Fruit fly (Drosophila melanogaster) whole organism, embryonic: ENCODE results near the gene CG17329.

ENCODE experiments used
- Atf6 ChIP-seq: fragments of 200-800 bp; sonication (Bioruptor generic); IDR thresholded peaks from 2 replicates; pipeline ENCODE4 v1.3.6; 2022; ENCODE audit warnings: missing biosample characterization, missing genetic modification characterization
- CG10274 ChIP-seq: fragments of 200-800 bp; sonication (Bioruptor generic); optimal IDR thresholded peaks from 3 replicates; lab custom pipeline; 2017; ENCODE audit warnings: missing biosample characterization, mild to moderate bottlenecking, missing genetic modification characterization
- CG11504 ChIP-seq: fragments of 200-800 bp; sonication (Bioruptor generic); optimal IDR thresholded peaks from 3 replicates; lab custom pipeline; 2019; ENCODE audit warnings: missing biosample characterization, mild to moderate bottlenecking, missing genetic modification characterization, moderate library complexity
- CG12071 ChIP-seq: fragments of 200-800 bp; sonication (Bioruptor generic); optimal IDR thresholded peaks from 3 replicates; lab custom pipeline; 2018; ENCODE audit warnings: missing biosample characterization, mild to moderate bottlenecking, missing genetic modification characterization
- CG12104 ChIP-seq: fragments of 200-800 bp; sonication (Bioruptor generic); optimal IDR thresholded peaks from 3 replicates; lab custom pipeline; 2016; ENCODE audit warnings: missing biosample characterization, missing genetic modification characterization
- CG13123 ChIP-seq: fragments of 200-800 bp; sonication (Bioruptor generic); optimal IDR thresholded peaks from 2 replicates; lab custom pipeline; 2016; ENCODE audit warnings: missing biosample characterization, missing genetic modification characterization
- CG14014 ChIP-seq: fragments of 200-800 bp; sonication (Bioruptor generic); IDR thresholded peaks from 2 replicates; pipeline ENCODE4 v1.3.6; 2022; ENCODE audit warnings: missing biosample characterization, missing genetic modification characterization
- CG15073 ChIP-seq: fragments of 200-800 bp; sonication (Bioruptor generic); optimal IDR thresholded peaks from 2 replicates; lab custom pipeline; 2016; ENCODE audit warnings: missing biosample characterization, missing genetic modification characterization
- CG15514 ChIP-seq: fragments of 200-800 bp; sonication (Bioruptor generic); optimal IDR thresholded peaks from 3 replicates; lab custom pipeline; 2017; ENCODE audit warnings: missing biosample characterization, missing genetic modification characterization, mild to moderate bottlenecking, moderate library complexity, missing genetic modification reagents
- CG15601 ChIP-seq: fragments of 200-800 bp; sonication (Bioruptor generic); optimal IDR thresholded peaks from 3 replicates; lab custom pipeline; 2019; ENCODE audit warnings: missing biosample characterization, mild to moderate bottlenecking, missing genetic modification characterization, moderate library complexity
- CG17328 ChIP-seq: fragments of 200-800 bp; sonication (Bioruptor generic); IDR thresholded peaks from 2 replicates; pipeline ENCODE4 v1.3.6; 2022; ENCODE audit warnings: missing biosample characterization, missing genetic modification characterization
- CG18764 ChIP-seq: fragments of 200-800 bp; sonication (Bioruptor generic); optimal IDR thresholded peaks from 3 replicates; lab custom pipeline; 2016; ENCODE audit warnings: missing biosample characterization, missing genetic modification characterization
- CG30431 ChIP-seq: fragments of 200-800 bp; sonication (Bioruptor generic); optimal IDR thresholded peaks from 2 replicates; lab custom pipeline; 2017; ENCODE audit warnings: missing biosample characterization, missing genetic modification characterization
- CG42726 ChIP-seq: fragments of 200-800 bp; sonication (Bioruptor generic); IDR thresholded peaks from 2 replicates; pipeline ENCODE4 v1.3.6; 2022; ENCODE audit warnings: missing biosample characterization, missing genetic modification characterization; ENCODE audit not compliant: partially characterized antibody
- CG5180 ChIP-seq: fragments of 200-800 bp; sonication (Bioruptor generic); optimal IDR thresholded peaks from 3 replicates; lab custom pipeline; 2017; ENCODE audit warnings: missing biosample characterization, missing genetic modification characterization, mild to moderate bottlenecking, moderate library complexity, missing genetic modification reagents
- CG6254 ChIP-seq: fragments of 200-800 bp; sonication (Bioruptor generic); optimal IDR thresholded peaks from 3 replicates; lab custom pipeline; 2017; ENCODE audit warnings: mild to moderate bottlenecking, missing biosample characterization, missing genetic modification reagents, missing genetic modification characterization
- CG6683 ChIP-seq: fragments of 200-800 bp; sonication (Bioruptor generic); optimal IDR thresholded peaks from 2 replicates; lab custom pipeline; 2017; ENCODE audit warnings: missing biosample characterization, mild to moderate bottlenecking, missing genetic modification characterization, missing genetic modification reagents
- CG6813 ChIP-seq: fragments of 200-800 bp; sonication (Bioruptor generic); optimal IDR thresholded peaks from 2 replicates; lab custom pipeline; 2017; ENCODE audit warnings: missing biosample characterization, missing genetic modification characterization, mild to moderate bottlenecking, moderate library complexity, missing genetic modification reagents
- CG6854 ChIP-seq: fragments of 200-800 bp; sonication (Bioruptor generic); optimal IDR thresholded peaks from 3 replicates; lab custom pipeline; 2017; ENCODE audit warnings: missing biosample characterization, mild to moderate bottlenecking, missing genetic modification characterization
- CG8281 ChIP-seq: fragments of 200-800 bp; sonication (Bioruptor generic); optimal IDR thresholded peaks from 2 replicates; lab custom pipeline; 2018; ENCODE audit warnings: missing biosample characterization, mild to moderate bottlenecking, missing genetic modification characterization, moderate library complexity
- CG8388 ChIP-seq: fragments of 200-800 bp; sonication (Bioruptor generic); optimal IDR thresholded peaks from 2 replicates; lab custom pipeline; 2019; ENCODE audit warnings: missing biosample characterization, mild to moderate bottlenecking, missing genetic modification characterization, moderate library complexity
- CG9609 ChIP-seq: fragments of 200-800 bp; sonication (Bioruptor generic); optimal IDR thresholded peaks from 3 replicates; lab custom pipeline; 2016; ENCODE audit warnings: missing biosample characterization, missing genetic modification characterization
- CG9817 ChIP-seq: fragments of 200-800 bp; sonication (Bioruptor generic); optimal IDR thresholded peaks from 2 replicates; lab custom pipeline; 2018; ENCODE audit warnings: missing biosample characterization, mild to moderate bottlenecking, missing genetic modification characterization, moderate library complexity
- Dip3 ChIP-seq: fragments of 200-800 bp; sonication (Bioruptor generic); optimal IDR thresholded peaks from 3 replicates; lab custom pipeline; 2016; ENCODE audit warnings: missing biosample characterization, missing genetic modification characterization
- H15 ChIP-seq: fragments of 200-800 bp; sonication (Bioruptor generic); IDR thresholded peaks from 3 replicates; pipeline ENCODE4 v1.3.6; 2022; ENCODE audit warnings: missing biosample characterization, missing genetic modification characterization
- Lhr ChIP-seq: fragments of 200-800 bp; sonication (Bioruptor generic); optimal IDR thresholded peaks from 3 replicates; lab custom pipeline; 2017; ENCODE audit warnings: mild to moderate bottlenecking, missing biosample characterization, missing genetic modification reagents, missing genetic modification characterization
- NC2α ChIP-seq: fragments of 200-800 bp; sonication (Bioruptor generic); optimal IDR thresholded peaks from 2 replicates; lab custom pipeline; 2016; ENCODE audit warnings: missing biosample characterization, missing genetic modification characterization
- Nf-YA ChIP-seq: fragments of 200-800 bp; sonication (Bioruptor generic); IDR thresholded peaks from 2 replicates; pipeline ENCODE4 v1.3.6; 2022; ENCODE audit warnings: missing biosample characterization, missing genetic modification characterization
- Oaz ChIP-seq: fragments of 200-800 bp; sonication (Bioruptor generic); IDR thresholded peaks from 2 replicates; pipeline ENCODE4 v1.3.6; 2022; ENCODE audit warnings: missing biosample characterization, missing genetic modification characterization
- abd-A ChIP-seq: fragments of 200-800 bp; sonication (Bioruptor generic); optimal IDR thresholded peaks from 3 replicates; lab custom pipeline; 2019; ENCODE audit warnings: missing biosample characterization, mild to moderate bottlenecking, missing genetic modification characterization, moderate library complexity
- cato ChIP-seq: fragments of 200-800 bp; sonication (Bioruptor generic); optimal IDR thresholded peaks from 2 replicates; lab custom pipeline; 2016; ENCODE audit warnings: missing biosample characterization, missing genetic modification characterization, borderline replicate concordance
- dati ChIP-seq: fragments of 200-800 bp; sonication (Bioruptor generic); IDR thresholded peaks from 2 replicates; pipeline ENCODE4 v1.3.6; 2022; ENCODE audit warnings: missing biosample characterization, missing genetic modification characterization
- dysf ChIP-seq: fragments of 200-800 bp; sonication (Bioruptor generic); IDR thresholded peaks from 3 replicates; pipeline ENCODE4 v1.3.6; 2022; ENCODE audit warnings: missing biosample characterization, missing genetic modification characterization
- fd64A ChIP-seq: fragments of 200-800 bp; sonication (Bioruptor generic); optimal IDR thresholded peaks from 3 replicates; lab custom pipeline; 2018; ENCODE audit warnings: missing biosample characterization, mild to moderate bottlenecking, missing genetic modification characterization
- gem ChIP-seq: fragments of 200-800 bp; sonication (Bioruptor generic); optimal IDR thresholded peaks from 2 replicates; lab custom pipeline; 2019; ENCODE audit warnings: missing biosample characterization, mild to moderate bottlenecking, missing genetic modification characterization, moderate library complexity
- gfzf ChIP-seq: fragments of 200-800 bp; sonication (Bioruptor generic); optimal IDR thresholded peaks from 2 replicates; lab custom pipeline; 2016; ENCODE audit warnings: missing biosample characterization, mild to moderate bottlenecking, missing genetic modification characterization, moderate library complexity
- kah ChIP-seq: fragments of 200-800 bp; sonication (Bioruptor generic); optimal IDR thresholded peaks from 2 replicates; lab custom pipeline; 2018; ENCODE audit warnings: missing biosample characterization, mild to moderate bottlenecking, missing genetic modification characterization
- luna ChIP-seq: fragments of 200-800 bp; sonication (Bioruptor generic); optimal IDR thresholded peaks from 2 replicates; lab custom pipeline; 2016; ENCODE audit warnings: missing biosample characterization, missing genetic modification characterization
- mam ChIP-seq: fragments of 200-800 bp; sonication (Bioruptor generic); optimal IDR thresholded peaks from 3 replicates; lab custom pipeline; 2016; ENCODE audit warnings: missing biosample characterization, missing genetic modification characterization
- nerfin-1 ChIP-seq: fragments of 200-800 bp; sonication (Bioruptor generic); optimal IDR thresholded peaks from 3 replicates; lab custom pipeline; 2019; ENCODE audit warnings: missing biosample characterization, mild to moderate bottlenecking, missing genetic modification characterization, moderate library complexity
- pfk ChIP-seq: fragments of 200-800 bp; sonication (Bioruptor generic); optimal IDR thresholded peaks from 2 replicates; lab custom pipeline; 2018; ENCODE audit warnings: missing biosample characterization, mild to moderate bottlenecking, missing genetic modification characterization, moderate library complexity
- pita ChIP-seq: fragments of 200-800 bp; sonication (Bioruptor generic); optimal IDR thresholded peaks from 2 replicates; lab custom pipeline; 2017; ENCODE audit warnings: missing biosample characterization, mild to moderate bottlenecking, missing genetic modification characterization
- prd ChIP-seq, 3 experiments: fragments of >200 bp in 2 of 3; fragments of 200-800 bp in 1 of 3; sonication (Bioruptor generic) in 1 of 3; optimal IDR thresholded peaks in 2 of 3; IDR thresholded peaks in 1 of 3; 2 replicates in 2 of 3; 3 replicates in 1 of 3; pipeline versions ENCODE4 v1.3.6 to Lab custom; 2017 to 2022; ENCODE audit warnings: missing biosample characterization in 1 of 3, missing genetic modification characterization in 1 of 3
- pzg ChIP-seq: fragments of 200-800 bp; sonication (Bioruptor generic); optimal IDR thresholded peaks from 3 replicates; lab custom pipeline; 2018; ENCODE audit warnings: missing biosample characterization, mild to moderate bottlenecking, missing genetic modification characterization, moderate library complexity
- unc-4 ChIP-seq: fragments of 200-800 bp; sonication (Bioruptor generic); IDR thresholded peaks from 2 replicates; pipeline ENCODE4 v1.3.6; 2022; ENCODE audit warnings: missing biosample characterization, missing genetic modification characterization; ENCODE audit not compliant: partially characterized antibody
- wek ChIP-seq: fragments of 200-800 bp; sonication (Bioruptor generic); optimal IDR thresholded peaks from 3 replicates; lab custom pipeline; 2018; ENCODE audit warnings: missing biosample characterization, mild to moderate bottlenecking, missing genetic modification characterization, moderate library complexity
- zfh1 ChIP-seq: fragments of 200-800 bp; sonication (Bioruptor generic); IDR thresholded peaks from 3 replicates; pipeline ENCODE4 v1.3.6; 2022; ENCODE audit warnings: missing biosample characterization, missing genetic modification characterization

CG17329 gene

DNA sequence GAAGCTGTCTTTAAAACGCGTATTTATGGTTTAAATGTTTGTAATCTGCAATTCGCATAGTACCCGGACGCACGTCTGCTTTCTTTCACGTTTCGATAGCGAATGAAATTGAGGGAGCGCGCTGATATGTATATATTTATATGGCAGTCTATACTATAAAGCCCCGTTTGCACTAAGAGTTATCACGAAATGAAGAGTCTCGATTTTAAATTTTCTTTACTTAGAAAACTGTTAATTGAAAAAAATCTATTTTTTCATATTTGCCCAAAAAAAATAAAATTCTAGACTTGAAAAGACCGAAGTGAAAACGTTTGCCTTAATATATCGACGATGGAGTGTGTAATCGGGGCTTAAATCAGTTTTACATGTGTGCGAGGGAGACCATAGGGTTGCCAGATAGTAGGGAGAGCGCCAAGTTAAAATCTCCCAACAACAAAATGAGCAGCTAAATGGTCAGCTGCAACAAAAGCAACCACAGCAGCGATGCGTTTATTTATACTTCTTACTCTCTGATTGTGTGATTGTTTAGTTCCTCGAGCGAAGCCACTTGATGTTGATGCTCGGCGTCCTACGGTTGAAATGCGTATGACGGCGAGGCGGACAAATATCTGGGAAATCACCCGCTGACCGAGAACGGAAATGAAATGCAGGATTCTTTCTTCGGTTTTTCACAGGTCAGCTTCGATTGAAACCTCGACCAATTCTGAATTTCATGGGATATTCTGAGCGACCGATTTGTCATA is 34.6 kb downstream of the CG17329 start, which contains the start of gene cact (continued):
- TF ChIP-seq CG13123 (GFP tag; lab: Kevin White, UChicago) (peak; percentile 87), dysf (GFP tag; lab: Robert Waterston, UW) (peak; percentile 91), CG15073 (GFP tag; lab: Kevin White, UChicago) (peak; percentile 63), unc-4 (peak; percentile 63), fd64A (GFP tag; lab: Kevin White, UChicago) (no peak), pzg (peak; percentile 66), CG6813 (peak; percentile 85), pita (no peak), CG8388 (GFP tag; lab: Kevin White, UChicago) (peak; percentile 93), CG8281 (tag; lab: Kevin White, UChicago) (peak; percentile 68), gfzf (GFP tag; lab: Kevin White, UChicago) (peak; percentile 46), zfh1 (peak; percentile 91), CG30431 (GFP tag; lab: Kevin White, UChicago) (peak; percentile 84), wek (GFP tag; lab: Kevin White, UChicago) (peak; percentile 64), CG18764 (GFP tag; lab: Kevin White, UChicago) (peak; percentile 85), gem (tag; lab: Kevin White, UChicago) (peak; percentile 97), NC2α (GFP tag; lab: Kevin White, UChicago) (peak; percentile 93), Oaz (GFP tag; lab: Robert Waterston, UW) (peak; percentile 71), pfk (peak; percentile 39), luna (GFP tag; lab: Kevin White, UChicago) (peak; percentile 68), CG9609 (GFP tag; lab: Kevin White, UChicago) (peak; percentile 94), CG6854 (peak; percentile 87), CG15601 (tag; lab: Kevin White, UChicago) (peak; percentile 90), Lhr (GFP tag; lab: Kevin White, UChicago) (peak; percentile 87), CG11504 (tag; lab: Kevin White, UChicago) (peak; percentile 91), CG14014 (GFP tag; lab: Robert Waterston, UW) (peak; percentile 85), CG12071 (GFP tag; lab: Kevin White, UChicago) (peak; percentile 68), prd (optimal IDR thresholded peaks at IDR 0.05; lab: Kevin White, UChicago) (no peak), prd (GFP tag; IDR thresholded peaks at IDR 0.05; lab: Robert Waterston, UW) (peak; percentile 94), CG5180 (GFP tag; lab: Kevin White, UChicago) (peak; percentile 57), CG6683 (GFP tag; lab: Kevin White, UChicago) (peak; percentile 79), Nf-YA (GFP tag; lab: Robert Waterston, UW) (peak; percentile 72; the same call in 1 of the 2 replicates), Atf6 (peak; percentile 89), CG15514 (GFP tag; lab: Kevin White, UChicago) (peak; percentile 93), CG12104 (GFP tag; lab: Kevin White, UChicago) (peak; percentile 91), CG17328 (GFP tag; lab: Robert Waterston, UW) (peak; percentile 91), Dip3 (GFP tag; lab: Kevin White, UChicago) (peak; percentile 94), dati (no peak; the same call in 1 of the 2 replicates), cato (peak; percentile 86), CG6254 (GFP tag; lab: Kevin White, UChicago) (peak; percentile 78), abd-A (tag; lab: Kevin White, UChicago) (peak; percentile 94), mam (GFP tag; lab: Kevin White, UChicago) (peak; percentile 95), CG42726 (GFP tag; lab: Robert Waterston, UW) (peak; percentile 45; the same call in 1 of the 2 replicates), H15 (GFP tag; lab: Robert Waterston, UW) (peak; percentile 88; the same call in 2 of the 3 replicates), CG10274 (peak; percentile 4), kah (GFP tag; lab: Kevin White, UChicago) (peak; percentile 53), CG9817 (peak; percentile 92), nerfin-1 (tag; lab: Kevin White, UChicago) (peak; percentile 81)
